Fruit fly (Drosophila melanogaster) whole organism, embryonic: ENCODE measurements around the gene sick.
A peak's percentile ranks its signal among the peaks of the same experiment; 100 is the strongest.

Experiments
- Atf6 ChIP-seq: fragments of 200-800 bp; sonication (Bioruptor generic); IDR thresholded peaks from 2 replicates; pipeline ENCODE4 v1.3.6; 2022; ENCODE audit warnings: missing biosample characterization, missing genetic modification characterization
- Bteb2 ChIP-seq: fragments of 200-800 bp; sonication (Bioruptor generic); optimal IDR thresholded peaks from 2 replicates; lab custom pipeline; 2016; ENCODE audit warnings: missing biosample characterization, missing genetic modification characterization
- C15 ChIP-seq: fragments of 200-800 bp; sonication (Bioruptor generic); IDR thresholded peaks from 3 replicates; pipeline ENCODE4 v1.3.6; 2022; ENCODE audit warnings: missing biosample characterization, missing genetic modification characterization
- CG1024 ChIP-seq: fragments of 200-800 bp; sonication (Bioruptor generic); IDR thresholded peaks from 2 replicates; pipeline ENCODE4 v1.3.6; 2022; ENCODE audit warnings: missing biosample characterization, missing genetic modification characterization
- CG10543 ChIP-seq: fragments of 200-800 bp; sonication (Bioruptor generic); optimal IDR thresholded peaks from 3 replicates; lab custom pipeline; 2017; ENCODE audit warnings: missing biosample characterization, mild to moderate bottlenecking, missing genetic modification characterization, moderate library complexity
- CG12299 ChIP-seq: fragments of 200-800 bp; sonication (Bioruptor generic); optimal IDR thresholded peaks from 2 replicates; lab custom pipeline; 2018; ENCODE audit warnings: missing biosample characterization, mild to moderate bottlenecking, missing genetic modification characterization
- CG13287 ChIP-seq: fragments of 200-800 bp; sonication (Bioruptor generic); IDR thresholded peaks from 2 replicates; pipeline ENCODE4 v1.3.6; 2022; ENCODE audit warnings: missing biosample characterization, missing genetic modification characterization; ENCODE audit not compliant: partially characterized antibody
- CG16815 ChIP-seq: fragments of 200-800 bp; sonication (Bioruptor generic); optimal IDR thresholded peaks from 3 replicates; lab custom pipeline; 2017; ENCODE audit warnings: missing biosample characterization, mild to moderate bottlenecking, missing genetic modification characterization
- CG18011 ChIP-seq: fragments of 200-800 bp; sonication (Bioruptor generic); optimal IDR thresholded peaks from 2 replicates; lab custom pipeline; 2017; ENCODE audit warnings: missing biosample characterization, missing genetic modification characterization, mild to moderate bottlenecking, moderate library complexity, missing genotype
- CG2678 ChIP-seq: fragments of 200-800 bp; sonication (Bioruptor generic); optimal IDR thresholded peaks from 3 replicates; lab custom pipeline; 2019; ENCODE audit warnings: missing biosample characterization, mild to moderate bottlenecking, missing genetic modification characterization, moderate library complexity
- CG31365 ChIP-seq: fragments of 200-800 bp; sonication (Bioruptor generic); optimal IDR thresholded peaks from 2 replicates; lab custom pipeline; 2018; ENCODE audit warnings: missing biosample characterization, mild to moderate bottlenecking, missing genetic modification characterization
- CG3995 ChIP-seq: fragments of 200-800 bp; sonication (Bioruptor generic); optimal IDR thresholded peaks from 3 replicates; lab custom pipeline; 2016; ENCODE audit warnings: missing biosample characterization, missing genetic modification characterization
- CG4328 ChIP-seq: fragments of 200-800 bp; sonication (Bioruptor generic); optimal IDR thresholded peaks from 3 replicates; lab custom pipeline; 2017; ENCODE audit warnings: missing biosample characterization, missing genetic modification reagents, missing genetic modification characterization
- CG6683 ChIP-seq: fragments of 200-800 bp; sonication (Bioruptor generic); optimal IDR thresholded peaks from 2 replicates; lab custom pipeline; 2017; ENCODE audit warnings: missing biosample characterization, mild to moderate bottlenecking, missing genetic modification characterization, missing genetic modification reagents
- CG6689 ChIP-seq: fragments of 200-800 bp; sonication (Bioruptor generic); IDR thresholded peaks from 2 replicates; pipeline ENCODE4 v1.3.6; 2022; ENCODE audit warnings: missing biosample characterization, missing genetic modification characterization
- CG9932 ChIP-seq: fragments of 200-800 bp; sonication (Bioruptor generic); IDR thresholded peaks from 2 replicates; pipeline ENCODE4 v1.3.6; 2022; ENCODE audit warnings: missing biosample characterization, missing genetic modification characterization
- Deaf1 ChIP-seq: fragments of 200-800 bp; optimal IDR thresholded peaks from 3 replicates; lab custom pipeline; 2019; ENCODE audit warnings: missing biosample characterization, mild to moderate bottlenecking, missing genetic modification characterization, moderate library complexity
- E2f1 ChIP-seq: fragments of 200-800 bp; sonication (Bioruptor generic); IDR thresholded peaks from 2 replicates; pipeline ENCODE4 v1.3.6; 2022; ENCODE audit warnings: missing biosample characterization, missing genetic modification characterization
- ERR ChIP-seq: fragments of 200-800 bp; sonication (Bioruptor generic); optimal IDR thresholded peaks from 2 replicates; lab custom pipeline; 2016; ENCODE audit warnings: missing biosample characterization, missing genetic modification characterization
- Elba2 ChIP-seq: fragments of 200-800 bp; sonication (Bioruptor generic); optimal IDR thresholded peaks from 3 replicates; lab custom pipeline; 2016; ENCODE audit warnings: missing biosample characterization, missing genetic modification characterization
- Ets97D ChIP-seq: fragments of 200-800 bp; sonication (Bioruptor generic); optimal IDR thresholded peaks from 3 replicates; lab custom pipeline; 2016; ENCODE audit warnings: missing biosample characterization, missing genetic modification characterization
- GATAe ChIP-seq: fragments of 200-800 bp; sonication (Bioruptor generic); conservative IDR thresholded peaks from 2 replicates; pipeline ENCODE4 v1.3.6; 2022; ENCODE audit warnings: missing biosample characterization, missing genetic modification characterization
- HHEX ChIP-seq: fragments of 200-800 bp; sonication (Bioruptor generic); optimal IDR thresholded peaks from 3 replicates; lab custom pipeline; 2017; ENCODE audit warnings: missing biosample characterization, mild to moderate bottlenecking, missing genetic modification characterization, missing genetic modification reagents
- HLH3B ChIP-seq: fragments of 200-800 bp; sonication (Bioruptor generic); IDR thresholded peaks from 2 replicates; pipeline ENCODE4 v1.3.6; 2022; ENCODE audit warnings: missing biosample characterization, missing genetic modification characterization
- Hmr ChIP-seq: fragments of 200-800 bp; sonication (Bioruptor generic); optimal IDR thresholded peaks from 3 replicates; lab custom pipeline; 2017; ENCODE audit warnings: mild to moderate bottlenecking, missing biosample characterization, missing genetic modification reagents, missing genetic modification characterization
- Hr39 ChIP-seq: fragments of >200 bp; optimal IDR thresholded peaks from 2 replicates; lab custom pipeline; 2017
- Kr ChIP-seq: fragments of 200-800 bp; sonication (Bioruptor generic); optimal IDR thresholded peaks from 2 replicates; lab custom pipeline; 2017; ENCODE audit warnings: missing biosample characterization, mild to moderate bottlenecking, missing genetic modification characterization
- Lhr ChIP-seq: fragments of 200-800 bp; sonication (Bioruptor generic); optimal IDR thresholded peaks from 3 replicates; lab custom pipeline; 2017; ENCODE audit warnings: mild to moderate bottlenecking, missing biosample characterization, missing genetic modification reagents, missing genetic modification characterization
- MBD-R2 ChIP-seq: fragments of 200-800 bp; sonication (Bioruptor generic); IDR thresholded peaks from 2 replicates; pipeline ENCODE4 v1.3.6; 2022; ENCODE audit warnings: missing biosample characterization, missing genetic modification characterization
- NFAT ChIP-seq: fragments of 200-800 bp; sonication (Bioruptor generic); IDR thresholded peaks from 2 replicates; pipeline ENCODE4 v1.3.6; 2022; ENCODE audit warnings: missing biosample characterization, missing genetic modification characterization
- PHDP ChIP-seq: fragments of 200-800 bp; sonication (Bioruptor generic); optimal IDR thresholded peaks from 3 replicates; lab custom pipeline; 2018; ENCODE audit warnings: missing biosample characterization, mild to moderate bottlenecking, missing genetic modification characterization, moderate library complexity
- Taf1 ChIP-seq: fragments of 200-800 bp; sonication (Bioruptor generic); IDR thresholded peaks from 2 replicates; pipeline ENCODE4 v1.3.6; 2022; ENCODE audit warnings: missing biosample characterization, missing genetic modification characterization
- Xrp1 ChIP-seq: fragments of 200-800 bp; sonication (Bioruptor generic); IDR thresholded peaks from 2 replicates; pipeline ENCODE4 v1.3.6; 2022; ENCODE audit warnings: missing biosample characterization, missing genetic modification characterization
- amos ChIP-seq: fragments of 200-800 bp; sonication (Bioruptor generic); IDR thresholded peaks from 2 replicates; pipeline ENCODE4 v1.3.6; 2022; ENCODE audit warnings: missing biosample characterization, missing genetic modification characterization; ENCODE audit not compliant: partially characterized antibody
- ara ChIP-seq: fragments of 200-800 bp; sonication (Bioruptor generic); IDR thresholded peaks from 2 replicates; pipeline ENCODE4 v1.3.6; 2022; ENCODE audit warnings: missing biosample characterization, missing genetic modification characterization
- bigmax ChIP-seq: fragments of 200-800 bp; sonication (Bioruptor generic); optimal IDR thresholded peaks from 2 replicates; lab custom pipeline; 2018; ENCODE audit warnings: missing biosample characterization, mild to moderate bottlenecking, missing genetic modification characterization
- dmrt11E ChIP-seq: fragments of 200-800 bp; sonication (Bioruptor generic); optimal IDR thresholded peaks from 3 replicates; lab custom pipeline; 2018; ENCODE audit warnings: missing biosample characterization, mild to moderate bottlenecking, missing genetic modification characterization, moderate library complexity
- dysf ChIP-seq: fragments of 200-800 bp; sonication (Bioruptor generic); IDR thresholded peaks from 3 replicates; pipeline ENCODE4 v1.3.6; 2022; ENCODE audit warnings: missing biosample characterization, missing genetic modification characterization
- hth ChIP-seq: fragments of >200 bp; optimal IDR thresholded peaks from 2 replicates; lab custom pipeline; 2017; ENCODE audit warnings: inconsistent platforms
- kay ChIP-seq: fragments of 200-800 bp; sonication (Bioruptor generic); optimal IDR thresholded peaks from 2 replicates; lab custom pipeline; 2016; ENCODE audit warnings: missing biosample characterization, missing genetic modification characterization
- mirr ChIP-seq: fragments of 200-800 bp; sonication (Bioruptor generic); optimal IDR thresholded peaks from 3 replicates; lab custom pipeline; 2018; ENCODE audit warnings: missing biosample characterization, mild to moderate bottlenecking, missing genetic modification characterization
- nerfin-1 ChIP-seq: fragments of 200-800 bp; sonication (Bioruptor generic); optimal IDR thresholded peaks from 3 replicates; lab custom pipeline; 2019; ENCODE audit warnings: missing biosample characterization, mild to moderate bottlenecking, missing genetic modification characterization, moderate library complexity
- pb ChIP-seq: fragments of 200-800 bp; sonication (Bioruptor generic); optimal IDR thresholded peaks from 3 replicates; lab custom pipeline; 2016; ENCODE audit warnings: missing biosample characterization, missing genetic modification characterization
- pita ChIP-seq: fragments of 200-800 bp; sonication (Bioruptor generic); optimal IDR thresholded peaks from 2 replicates; lab custom pipeline; 2017; ENCODE audit warnings: missing biosample characterization, mild to moderate bottlenecking, missing genetic modification characterization
- salm ChIP-seq: fragments of 200-800 bp; sonication (Bioruptor generic); optimal IDR thresholded peaks from 2 replicates; lab custom pipeline; 2018; ENCODE audit warnings: missing biosample characterization, mild to moderate bottlenecking, missing genetic modification characterization
- sc ChIP-seq, 3 experiments: fragments of >200 bp in 2 of 3; fragments of 200-800 bp in 1 of 3; sonication (Bioruptor generic) in 1 of 3; optimal IDR thresholded peaks; 2 replicates in 2 of 3; 3 replicates in 1 of 3; lab custom pipeline; 2017; ENCODE audit warnings: mild to moderate bottlenecking in 1 of 3, missing biosample characterization in 1 of 3, missing genetic modification characterization in 1 of 3, missing genetic modification reagents in 1 of 3
- slp2 ChIP-seq: fragments of 200-800 bp; sonication (Bioruptor generic); optimal IDR thresholded peaks from 2 replicates; lab custom pipeline; 2016; ENCODE audit warnings: missing biosample characterization, missing genetic modification characterization
- sr ChIP-seq: fragments of 200-800 bp; sonication (Bioruptor generic); IDR thresholded peaks from 3 replicates; pipeline ENCODE4 v1.3.6; 2022; ENCODE audit warnings: missing biosample characterization, missing genetic modification characterization
- tx ChIP-seq: fragments of 200-800 bp; sonication (Bioruptor generic); optimal IDR thresholded peaks from 2 replicates; lab custom pipeline; 2016; ENCODE audit warnings: missing biosample characterization, missing genetic modification characterization
- vfl ChIP-seq: fragments of 200-800 bp; sonication (Bioruptor generic); optimal IDR thresholded peaks from 2 replicates; lab custom pipeline; 2016; ENCODE audit warnings: missing biosample characterization, missing genetic modification characterization

sick gene

DNA sequence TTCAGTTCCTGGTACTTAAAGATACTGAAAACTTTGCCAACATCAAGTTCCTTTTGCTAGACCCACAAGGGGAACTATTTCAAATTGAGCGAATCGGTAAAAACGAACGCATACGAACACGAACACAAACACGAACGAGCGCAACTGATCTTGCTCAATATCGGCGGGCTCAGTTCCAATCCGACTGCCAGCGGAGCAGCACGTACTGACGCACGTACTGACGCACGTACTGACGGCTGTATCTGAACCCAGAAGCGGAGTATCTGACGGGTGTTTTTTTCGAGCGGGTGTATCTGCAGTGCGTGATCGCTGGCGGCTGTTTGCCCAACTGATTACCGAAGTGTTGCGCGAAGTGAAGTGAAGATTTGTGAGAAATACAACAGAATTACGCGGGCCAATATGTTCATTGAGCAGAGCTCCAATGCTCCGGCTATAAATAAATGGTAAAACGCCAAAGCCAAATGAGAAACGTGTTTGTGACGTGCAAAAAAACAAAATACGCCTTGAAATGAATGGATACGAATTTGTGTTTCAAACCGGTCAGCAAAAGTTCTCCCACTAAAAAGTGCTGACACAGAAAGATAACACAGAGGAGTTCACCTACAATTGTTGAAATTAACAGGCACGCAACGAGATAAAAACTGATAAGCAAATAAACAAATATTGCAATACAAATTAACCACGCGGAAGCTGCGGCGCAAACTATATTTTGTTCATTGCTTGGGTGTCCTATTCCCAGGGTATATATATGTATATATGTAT lies 139.1 kb downstream of the sick start (continued):
- TF ChIP-seq PHDP (tag; lab: Kevin White, UChicago): peak; percentile 23
- peak; percentile 46 for TF ChIP-seq HHEX (GFP tag; lab: Kevin White, UChicago)
- no peak for TF ChIP-seq dmrt11E (tag; lab: Kevin White, UChicago)
- TF ChIP-seq Hr39: no peak
- TF ChIP-seq CG6689: no peak
- no peak for TF ChIP-seq kay (GFP tag; lab: Kevin White, UChicago)
- no peak for TF ChIP-seq CG31365 (tag; lab: Kevin White, UChicago)
- TF ChIP-seq NFAT: peak; percentile 51
- TF ChIP-seq CG16815 (GFP tag; lab: Kevin White, UChicago): no peak
- TF ChIP-seq Bteb2 (GFP tag; lab: Kevin White, UChicago): no peak
- TF ChIP-seq HLH3B: no peak
- TF ChIP-seq sc (optimal IDR thresholded peaks at IDR 0.05; lab: Kevin White, UChicago): no peak
- TF ChIP-seq sc (GFP tag; optimal IDR thresholded peaks at IDR 0.05; lab: Kevin White, UChicago): no peak
- TF ChIP-seq Elba2: no peak
- no peak for TF ChIP-seq dysf
- TF ChIP-seq amos (GFP tag; lab: Robert Waterston, UW): peak; percentile 64
- no peak for TF ChIP-seq tx (GFP tag; lab: Kevin White, UChicago)
- TF ChIP-seq Xrp1: 0 out of 2 replicates have a peak, but pooled peaks have one; percentile 25
- 0 out of 2 replicates have a peak, but pooled peaks have one; percentile 24 for TF ChIP-seq CG9932
- no peak for TF ChIP-seq CG12299 (tag; lab: Kevin White, UChicago)
- peak; percentile 27 for TF ChIP-seq CG2678
- TF ChIP-seq Taf1 (GFP tag; lab: Robert Waterston, UW): no peak
- TF ChIP-seq vfl (GFP tag; lab: Kevin White, UChicago): no peak
- no peak for TF ChIP-seq Ets97D (GFP tag; lab: Kevin White, UChicago)
- TF ChIP-seq hth (lab: Kevin White, UChicago): no peak
- TF ChIP-seq pb (GFP tag; lab: Kevin White, UChicago): peak; percentile 15
- peak; percentile 99 for TF ChIP-seq Deaf1 (tag; lab: Kevin White, UChicago)
- no peak for TF ChIP-seq C15 (GFP tag; lab: Robert Waterston, UW)
- peak; percentile 10 for TF ChIP-seq ERR (GFP tag; lab: Kevin White, UChicago)
- TF ChIP-seq CG10543 (GFP tag; lab: Kevin White, UChicago): peak; percentile 82
- TF ChIP-seq CG3995 (GFP tag; lab: Kevin White, UChicago): no peak
- no peak for TF ChIP-seq ara (GFP tag; lab: Robert Waterston, UW)
- no peak for TF ChIP-seq salm (tag; lab: Kevin White, UChicago)
- TF ChIP-seq nerfin-1 (tag; lab: Kevin White, UChicago): no peak
- TF ChIP-seq MBD-R2 (GFP tag; lab: Robert Waterston, UW): no peak
- peak; percentile 52; the same call in 1 of the 2 replicates for TF ChIP-seq Atf6 (GFP tag; lab: Robert Waterston, UW)
- TF ChIP-seq pita (GFP tag; lab: Kevin White, UChicago): no peak
- 0 out of 3 replicates have a peak, but pooled peaks have one; percentile 22 for TF ChIP-seq sr (GFP tag; lab: Robert Waterston, UW)
- TF ChIP-seq CG18011 (GFP tag; lab: Kevin White, UChicago): no peak
- peak; percentile 63; the same call in 1 of the 2 replicates for TF ChIP-seq CG13287
- TF ChIP-seq Hmr (GFP tag; lab: Kevin White, UChicago): peak; percentile 60
- no peak for TF ChIP-seq CG6683 (GFP tag; lab: Kevin White, UChicago)
- peak; percentile 29; the same call in 1 of the 2 replicates for TF ChIP-seq E2f1
- no peak for TF ChIP-seq bigmax (GFP tag; lab: Kevin White, UChicago)
- no peak for TF ChIP-seq CG4328 (GFP tag; lab: Kevin White, UChicago)
- TF ChIP-seq CG1024: no peak; the same call in 1 of the 2 replicates
- no peak for TF ChIP-seq slp2 (GFP tag; lab: Kevin White, UChicago)
- TF ChIP-seq Kr: no peak
- no peak for TF ChIP-seq Lhr (GFP tag; lab: Kevin White, UChicago)
- 0 out of 2 replicates have a peak, but pooled peaks have one; percentile 10 for TF ChIP-seq GATAe (GFP tag; lab: Robert Waterston, UW)
- peak; percentile 33 for TF ChIP-seq mirr
